Worm (Caenorhabditis elegans) whole organism, early embryonic: ENCODE results near the gene lgc-49.

Experiments used
- F13C5.2 ChIP-seq: sonication (generic microtip); optimal IDR thresholded peaks from 2 replicates; lab custom pipeline; 2017; ENCODE audit warnings: mild to moderate bottlenecking, missing genetic modification characterization, inconsistent platforms, missing compliant biosample characterization
- ama-1 ChIP-seq: fragments of 150-350 bp; optimal IDR thresholded peaks from 2 replicates; lab custom pipeline; 2014
- hmbx-1 ChIP-seq: sonication (generic microtip); optimal IDR thresholded peaks from 2 replicates; lab custom pipeline; 2016; ENCODE audit warnings: mild to moderate bottlenecking, missing genetic modification characterization, missing compliant biosample characterization
- hmg-4 ChIP-seq: fragments of 200-800 bp; sonication (Bioruptor generic); optimal IDR thresholded peaks from 2 replicates; lab custom pipeline; 2018; ENCODE audit warnings: mild to moderate bottlenecking, missing genetic modification characterization, missing compliant biosample characterization
- sea-1 ChIP-seq: fragments of 200-800 bp; sonication (Bioruptor generic); conservative IDR thresholded peaks from 2 replicates; pipeline ENCODE4 v1.3.6; 2022; ENCODE audit warnings: missing genetic modification characterization, missing compliant biosample characterization
- tbx-11 ChIP-seq: fragments of 200-800 bp; sonication (Bioruptor generic); IDR thresholded peaks from 2 replicates; pipeline ENCODE4 v1.3.6; 2022; ENCODE audit warnings: missing genetic modification characterization, missing compliant biosample characterization

DNA sequence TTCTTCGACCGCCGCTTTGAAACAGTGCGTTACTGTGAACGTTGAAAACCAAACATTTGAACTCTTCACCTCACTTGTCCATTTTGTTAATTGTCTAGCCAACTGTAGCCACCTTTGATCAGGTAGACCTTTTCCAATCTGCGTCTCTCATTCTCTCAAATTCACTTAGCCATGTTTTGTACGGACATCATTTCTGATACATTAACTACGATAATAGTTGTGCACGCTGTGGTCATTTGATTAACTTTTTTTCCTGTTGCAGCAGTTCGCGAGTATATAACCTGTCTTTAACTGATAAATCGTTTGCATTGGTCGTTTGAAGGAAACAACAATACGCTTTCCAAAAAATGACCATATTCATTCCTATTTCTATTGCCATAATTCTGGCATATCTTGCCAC, 26.3 kb downstream of the lgc-49 start, which contains the start of gene cyp-29A2:
- TF ChIP-seq ama-1 (lab: Kevin White, UChicago): no peak
- TF ChIP-seq sea-1 (GFP tag; lab: Robert Waterston, UW): no peak
- TF ChIP-seq hmg-4 (GFP tag; lab: Kevin White, UChicago): no peak
- TF ChIP-seq hmbx-1 (tag; lab: Kevin White, UChicago): no peak
- no peak for TF ChIP-seq F13C5.2 (tag; lab: Kevin White, UChicago)
- no peak for TF ChIP-seq tbx-11 (GFP tag; lab: Robert Waterston, UW)
